Fruit fly (Drosophila melanogaster) whole organism, wandering third instar larva: ENCODE measurements around the gene yellow-c.

Source experiments
- Abd-B ChIP-seq: fragments of >200 bp; optimal IDR thresholded peaks from 2 replicates; lab custom pipeline; 2017; ENCODE audit warnings: missing biosample characterization, missing genetic modification characterization
- CG32264 ChIP-seq: fragments of 200-800 bp; sonication (Bioruptor generic); optimal IDR thresholded peaks from 2 replicates; lab custom pipeline; 2016; ENCODE audit warnings: missing biosample characterization, missing genetic modification characterization
- Hr78 ChIP-seq: fragments of >200 bp; optimal IDR thresholded peaks from 2 replicates; lab custom pipeline; 2017; ENCODE audit warnings: missing biosample characterization, missing genetic modification characterization
- Myc ChIP-seq: fragments of >200 bp; optimal IDR thresholded peaks from 2 replicates; lab custom pipeline; 2017
- OdsH ChIP-seq: fragments of 200-800 bp; sonication (Bioruptor generic); optimal IDR thresholded peaks from 2 replicates; lab custom pipeline; 2016; ENCODE audit warnings: missing biosample characterization, mild to moderate bottlenecking, missing genetic modification characterization
- Rel ChIP-seq, 2 experiments: fragments of 200-800 bp; sonication (Bioruptor generic) in 1 of 2; optimal IDR thresholded peaks; 2 replicates in 1 of 2; 3 replicates in 1 of 2; lab custom pipeline; 2016 to 2019; ENCODE audit warnings: mild to moderate bottlenecking in 2 of 2, missing biosample characterization in 2 of 2, missing genetic modification characterization in 2 of 2, moderate library complexity in 1 of 2
- Sp1 ChIP-seq: fragments of 200-800 bp; sonication (Bioruptor generic); optimal IDR thresholded peaks from 3 replicates; lab custom pipeline; 2019; ENCODE audit warnings: missing biosample characterization, mild to moderate bottlenecking, missing genetic modification characterization, moderate library complexity
- fru ChIP-seq: fragments of 200-800 bp; sonication (Bioruptor generic); optimal IDR thresholded peaks from 3 replicates; lab custom pipeline; 2016; ENCODE audit warnings: missing biosample characterization, mild to moderate bottlenecking, missing genetic modification characterization
- h ChIP-seq: fragments of 200-800 bp; sonication (Bioruptor generic); optimal IDR thresholded peaks from 3 replicates; lab custom pipeline; 2016; ENCODE audit warnings: missing biosample characterization, mild to moderate bottlenecking, missing genetic modification characterization
- jim ChIP-seq: fragments of 175-275, 200-325 bp; sonication (Bioruptor generic); optimal IDR thresholded peaks from 2 replicates; lab custom pipeline; 2016; ENCODE audit warnings: missing biosample characterization, mild to moderate bottlenecking, missing genetic modification characterization
- usp ChIP-seq: fragments of >200 bp; optimal IDR thresholded peaks from 2 replicates; lab custom pipeline; 2017; ENCODE audit warnings: missing biosample characterization, missing genetic modification characterization
- woc ChIP-seq: sonication (Bioruptor generic); optimal IDR thresholded peaks from 2 replicates; lab custom pipeline; 2016; ENCODE audit warnings: missing biosample characterization, mild to moderate bottlenecking, missing genetic modification characterization

- TF ChIP-seq woc (no peak), jim (GFP tag; lab: Kevin White, UChicago) (no peak), OdsH (GFP tag; lab: Kevin White, UChicago) (no peak), usp (GFP tag; lab: Kevin White, UChicago) (no peak), Abd-B (no peak), Myc (lab: Kevin White, UChicago) (no peak), CG32264 (no peak), h (GFP tag; lab: Kevin White, UChicago) (no peak), fru (GFP tag; lab: Kevin White, UChicago) (no peak), Rel (GFP tag; optimal IDR thresholded peaks at IDR 0.05; lab: Kevin White, UChicago) (no peak), Rel (tag; optimal IDR thresholded peaks at IDR 0.05; lab: Kevin White, UChicago) (no peak), Sp1 (GFP tag; lab: Kevin White, UChicago) (no peak), Hr78 (GFP tag; lab: Kevin White, UChicago) (no peak)
These were observed 19.9 kb downstream of the yellow-c start for dm6 chr2L:15055105-15055504.
